Fruit fly (Drosophila melanogaster) whole organism, embryonic: ENCODE measurements around the gene CG10211.

Experiments used
- ATbp ChIP-seq: fragments of 200-800 bp; sonication (Bioruptor generic); optimal IDR thresholded peaks from 2 replicates; lab custom pipeline; 2017; ENCODE audit warnings: missing biosample characterization, mild to moderate bottlenecking, missing genetic modification characterization, missing genetic modification reagents
- Adf1 ChIP-seq: fragments of 200-800 bp; sonication (Bioruptor generic); IDR thresholded peaks from 2 replicates; pipeline ENCODE4 v1.3.6; 2022; ENCODE audit warnings: missing biosample characterization, missing genetic modification characterization
- Asciz ChIP-seq: fragments of 200-800 bp; sonication (Bioruptor generic); optimal IDR thresholded peaks from 2 replicates; lab custom pipeline; 2017; ENCODE audit warnings: missing biosample characterization, mild to moderate bottlenecking, missing genetic modification characterization, missing genetic modification reagents
- B-H1 ChIP-seq: fragments of 200-800 bp; sonication (Bioruptor generic); IDR thresholded peaks from 3 replicates; pipeline ENCODE4 v1.3.6; 2022; ENCODE audit warnings: missing biosample characterization, missing genetic modification characterization
- Bgb ChIP-seq: fragments of 200-800 bp; sonication (Bioruptor generic); IDR thresholded peaks from 2 replicates; pipeline ENCODE4 v1.3.6; 2022; ENCODE audit warnings: missing biosample characterization, missing genetic modification characterization; ENCODE audit not compliant: partially characterized antibody
- CG11247 ChIP-seq: fragments of 200-800 bp; sonication (Bioruptor generic); IDR thresholded peaks from 2 replicates; pipeline ENCODE4 v1.3.6; 2022; ENCODE audit warnings: missing biosample characterization, missing genetic modification characterization
- CG13296 ChIP-seq: fragments of 200-800 bp; sonication (Bioruptor generic); optimal IDR thresholded peaks from 3 replicates; lab custom pipeline; 2018; ENCODE audit warnings: missing biosample characterization, mild to moderate bottlenecking, missing genetic modification characterization
- CG13894 ChIP-seq: fragments of 200-800 bp; sonication (Bioruptor generic); optimal IDR thresholded peaks from 3 replicates; lab custom pipeline; 2018; ENCODE audit warnings: missing biosample characterization, mild to moderate bottlenecking, missing genetic modification characterization, moderate library complexity
- CG14965 ChIP-seq: fragments of 200-800 bp; sonication (Bioruptor generic); optimal IDR thresholded peaks from 2 replicates; lab custom pipeline; 2016; ENCODE audit warnings: missing biosample characterization, missing genetic modification characterization, borderline replicate concordance
- CG15514 ChIP-seq: fragments of 200-800 bp; sonication (Bioruptor generic); optimal IDR thresholded peaks from 3 replicates; lab custom pipeline; 2017; ENCODE audit warnings: missing biosample characterization, missing genetic modification characterization, mild to moderate bottlenecking, moderate library complexity, missing genetic modification reagents
- CG18599 ChIP-seq: fragments of 200-800 bp; sonication (Bioruptor generic); optimal IDR thresholded peaks from 3 replicates; lab custom pipeline; 2017; ENCODE audit warnings: missing biosample characterization, missing genetic modification characterization, mild to moderate bottlenecking, moderate library complexity, missing genetic modification reagents
- CG2199 ChIP-seq: fragments of 200-800 bp; sonication (Bioruptor generic); IDR thresholded peaks from 3 replicates; pipeline ENCODE4 v1.3.6; 2022; ENCODE audit warnings: missing biosample characterization, missing genetic modification characterization
- CG3281 ChIP-seq: fragments of 200-800 bp; sonication (Bioruptor generic); optimal IDR thresholded peaks from 3 replicates; lab custom pipeline; 2017; ENCODE audit warnings: missing biosample characterization, mild to moderate bottlenecking, missing genetic modification characterization
- CG5180 ChIP-seq: fragments of 200-800 bp; sonication (Bioruptor generic); optimal IDR thresholded peaks from 3 replicates; lab custom pipeline; 2017; ENCODE audit warnings: missing biosample characterization, missing genetic modification characterization, mild to moderate bottlenecking, moderate library complexity, missing genetic modification reagents
- CG6813 ChIP-seq: fragments of 200-800 bp; sonication (Bioruptor generic); optimal IDR thresholded peaks from 2 replicates; lab custom pipeline; 2017; ENCODE audit warnings: missing biosample characterization, missing genetic modification characterization, mild to moderate bottlenecking, moderate library complexity, missing genetic modification reagents
- CG7963 ChIP-seq: fragments of 200-800 bp; sonication (Bioruptor generic); IDR thresholded peaks from 3 replicates; pipeline ENCODE4 v1.3.6; 2022; ENCODE audit warnings: missing biosample characterization, missing genetic modification characterization; ENCODE audit not compliant: partially characterized antibody
- CG8281 ChIP-seq: fragments of 200-800 bp; sonication (Bioruptor generic); optimal IDR thresholded peaks from 2 replicates; lab custom pipeline; 2018; ENCODE audit warnings: missing biosample characterization, mild to moderate bottlenecking, missing genetic modification characterization, moderate library complexity
- CG9437 ChIP-seq: fragments of 200-800 bp; sonication (Bioruptor generic); optimal IDR thresholded peaks from 2 replicates; lab custom pipeline; 2018; ENCODE audit warnings: missing biosample characterization, mild to moderate bottlenecking, missing genetic modification characterization
- CTCF ChIP-seq: fragments of 200-800 bp; sonication (Bioruptor generic); optimal IDR thresholded peaks from 2 replicates; lab custom pipeline; 2017; ENCODE audit warnings: missing biosample characterization, mild to moderate bottlenecking, missing genetic modification characterization, moderate library complexity
- D19A ChIP-seq: fragments of 200-800 bp; optimal IDR thresholded peaks from 3 replicates; lab custom pipeline; 2019; ENCODE audit warnings: missing biosample characterization, mild to moderate bottlenecking, missing genetic modification characterization, moderate library complexity
- Deaf1 ChIP-seq: fragments of 200-800 bp; optimal IDR thresholded peaks from 3 replicates; lab custom pipeline; 2019; ENCODE audit warnings: missing biosample characterization, mild to moderate bottlenecking, missing genetic modification characterization, moderate library complexity
- Ets65A ChIP-seq: fragments of 200-800 bp; sonication (Bioruptor generic); peaks from one replicate; lab custom pipeline; 2016; ENCODE audit warnings: missing biosample characterization, missing genetic modification characterization
- Gsc ChIP-seq: fragments of 200-800 bp; sonication (Bioruptor generic); IDR thresholded peaks from 2 replicates; pipeline ENCODE4 v1.3.6; 2022; ENCODE audit warnings: missing biosample characterization, missing genetic modification characterization
- H15 ChIP-seq: fragments of 200-800 bp; sonication (Bioruptor generic); IDR thresholded peaks from 3 replicates; pipeline ENCODE4 v1.3.6; 2022; ENCODE audit warnings: missing biosample characterization, missing genetic modification characterization
- Hmr ChIP-seq: fragments of 200-800 bp; sonication (Bioruptor generic); optimal IDR thresholded peaks from 3 replicates; lab custom pipeline; 2017; ENCODE audit warnings: mild to moderate bottlenecking, missing biosample characterization, missing genetic modification reagents, missing genetic modification characterization
- Lpt ChIP-seq: fragments of >200 bp; optimal IDR thresholded peaks from 2 replicates; lab custom pipeline; 2018; ENCODE audit warnings: missing biosample characterization, missing genetic modification characterization
- Med ChIP-seq: fragments of 200-800 bp; sonication (Bioruptor generic); peaks from one replicate; lab custom pipeline; 2016; ENCODE audit warnings: missing biosample characterization, missing genetic modification characterization, mild to moderate bottlenecking, inconsistent platforms, moderate library complexity
- Ravus ChIP-seq: fragments of 200-800 bp; sonication (Bioruptor generic); IDR thresholded peaks from 2 replicates; pipeline ENCODE4 v1.3.6; 2022; ENCODE audit warnings: missing biosample characterization, missing genetic modification characterization
- YL-1 ChIP-seq: fragments of 200-800 bp; sonication (Bioruptor generic); optimal IDR thresholded peaks from 3 replicates; lab custom pipeline; 2017; ENCODE audit warnings: missing biosample characterization, mild to moderate bottlenecking, missing genetic modification characterization
- amos ChIP-seq: fragments of 200-800 bp; sonication (Bioruptor generic); IDR thresholded peaks from 2 replicates; pipeline ENCODE4 v1.3.6; 2022; ENCODE audit warnings: missing biosample characterization, missing genetic modification characterization; ENCODE audit not compliant: partially characterized antibody
- ci ChIP-seq: fragments of 200-800 bp; sonication (Bioruptor generic); IDR thresholded peaks from 3 replicates; pipeline ENCODE4 v1.3.6; 2022; ENCODE audit warnings: missing biosample characterization, missing genetic modification characterization
- gcm ChIP-seq: fragments of 200-800 bp; sonication (Bioruptor generic); optimal IDR thresholded peaks from 2 replicates; lab custom pipeline; 2019; ENCODE audit warnings: missing biosample characterization, mild to moderate bottlenecking, missing genetic modification characterization, moderate library complexity
- lab ChIP-seq: fragments of 200-800 bp; sonication (Bioruptor generic); optimal IDR thresholded peaks from 3 replicates; lab custom pipeline; 2017; ENCODE audit warnings: missing biosample characterization, missing genetic modification characterization, mild to moderate bottlenecking, moderate library complexity, missing genetic modification reagents
- nau ChIP-seq: fragments of 200-800 bp; sonication (Bioruptor generic); optimal IDR thresholded peaks from 3 replicates; lab custom pipeline; 2017; ENCODE audit warnings: missing biosample characterization, mild to moderate bottlenecking, missing genetic modification characterization, missing genetic modification reagents
- schlank ChIP-seq: fragments of 200-800 bp; sonication (Bioruptor generic); optimal IDR thresholded peaks from 2 replicates; lab custom pipeline; 2018; ENCODE audit warnings: missing biosample characterization, mild to moderate bottlenecking, missing genetic modification characterization
- sens ChIP-seq: fragments of 200-800 bp; sonication (Bioruptor generic); peaks from one replicate; lab custom pipeline; 2016; ENCODE audit warnings: missing biosample characterization, missing genetic modification characterization
- sob ChIP-seq: fragments of 200-800 bp; sonication (Bioruptor generic); IDR thresholded peaks from 2 replicates; pipeline ENCODE4 v1.3.6; 2022; ENCODE audit warnings: missing biosample characterization, missing genetic modification characterization
- stwl ChIP-seq: fragments of 200-800 bp; sonication (Bioruptor generic); optimal IDR thresholded peaks from 3 replicates; lab custom pipeline; 2018; ENCODE audit warnings: missing biosample characterization, mild to moderate bottlenecking, missing genetic modification characterization, moderate library complexity

Gene CG10211

dm6 chr2L:18506923-18507322 is 10.4 kb upstream of the CG10211 start:
- peak; percentile 67 for TF ChIP-seq CG8281
- peak; percentile 15 for TF ChIP-seq CG3281 (GFP tag; lab: Kevin White, UChicago)
- TF ChIP-seq B-H1 = no peak
- TF ChIP-seq CG5180 (GFP tag; lab: Kevin White, UChicago) = peak; percentile 20
- TF ChIP-seq Gsc (GFP tag; lab: Robert Waterston, UW) = no peak
- no peak for TF ChIP-seq Lpt (GFP tag; lab: Kevin White, UChicago)
- TF ChIP-seq Ets65A (GFP tag; lab: Kevin White, UChicago) = peak; percentile 17
- TF ChIP-seq Deaf1 = peak; percentile 50
- TF ChIP-seq Med (GFP tag; lab: Kevin White, UChicago) = peak; percentile 47
- peak; percentile 8 for TF ChIP-seq schlank
- TF ChIP-seq CG13894 = peak; percentile 42
- peak; percentile 6 for TF ChIP-seq CG15514 (GFP tag; lab: Kevin White, UChicago)
- TF ChIP-seq CG6813 = peak; percentile 1
- TF ChIP-seq Hmr (GFP tag; lab: Kevin White, UChicago) = peak; percentile 23
- TF ChIP-seq gcm (GFP tag; lab: Kevin White, UChicago) = peak; percentile 77
- peak; percentile 49 for TF ChIP-seq lab (GFP tag; lab: Kevin White, UChicago)

dm6 chr2L:18509181-18509580 is 8.1 kb upstream of the CG10211 start, which contains the start of gene Ugt301D1:
TSS of gene Ugt301D1 (plus strand) at chr2L:18509560.
- TF ChIP-seq sens (GFP tag; lab: Kevin White, UChicago) (peak; percentile 47), CG6813 (peak; percentile 16), Asciz (peak; percentile 7), CG18599 (peak; percentile 39), CG11247 (GFP tag; lab: Robert Waterston, UW) (no peak), Ravus (no peak), Lpt (GFP tag; lab: Kevin White, UChicago) (no peak), nau (GFP tag; lab: Kevin White, UChicago) (peak; percentile 20), Med (GFP tag; lab: Kevin White, UChicago) (peak; percentile 59), D19A (tag; lab: Kevin White, UChicago) (no peak), CG9437 (GFP tag; lab: Kevin White, UChicago) (no peak), ci (0 out of 3 replicates have a peak, but pooled peaks have one; percentile 33), ATbp (peak; percentile 6), CG15514 (GFP tag; lab: Kevin White, UChicago) (peak; percentile 28), lab (GFP tag; lab: Kevin White, UChicago) (peak; percentile 51), CG3281 (GFP tag; lab: Kevin White, UChicago) (peak; percentile 31), Adf1 (peak; percentile 15; the same call in 1 of the 2 replicates)
- TF ChIP-seq, all 482 proteins: peak for 12

dm6 chr2L:18513402-18513801 is 3.9 kb upstream of the CG10211 start:
- TF ChIP-seq stwl (tag; lab: Kevin White, UChicago) (peak; percentile 37), YL-1 (no peak), CG13296 (GFP tag; lab: Kevin White, UChicago) (no peak), amos (GFP tag; lab: Robert Waterston, UW) (peak; percentile 32; the same call in 1 of the 2 replicates), H15 (GFP tag; lab: Robert Waterston, UW) (no peak), CG2199 (GFP tag; lab: Robert Waterston, UW) (0 out of 3 replicates have a peak, but pooled peaks have one; percentile 53), sob (GFP tag; lab: Robert Waterston, UW) (no peak), CG7963 (GFP tag; lab: Robert Waterston, UW) (no peak), CTCF (GFP tag; lab: Kevin White, UChicago) (peak; percentile 73), CG14965 (GFP tag; lab: Kevin White, UChicago) (no peak), Bgb (GFP tag; lab: Robert Waterston, UW) (peak; percentile 66)
- TF ChIP-seq, all 482 proteins: peak for 5
